Fruit fly (Drosophila melanogaster) whole organism, pupa: ENCODE measurements around the gene smog.

ENCODE experiments used
- CG12605 ChIP-seq: fragments of 200-800 bp; sonication (Bioruptor generic); IDR thresholded peaks from 2 replicates; pipeline ENCODE4 v1.3.6; 2022; ENCODE audit warnings: missing biosample characterization, missing genetic modification characterization
- CG14655 ChIP-seq: fragments of 200-800 bp; sonication (Bioruptor generic); optimal IDR thresholded peaks from 3 replicates; lab custom pipeline; 2017; ENCODE audit warnings: mild to moderate bottlenecking, missing biosample characterization, missing genetic modification reagents, missing genetic modification characterization
- CG17806 ChIP-seq: fragments of 200-800 bp; sonication (Bioruptor generic); optimal IDR thresholded peaks from 2 replicates; lab custom pipeline; 2018; ENCODE audit warnings: missing biosample characterization, mild to moderate bottlenecking, missing genetic modification characterization, moderate library complexity
- CG32121 ChIP-seq: fragments of 200-800 bp; sonication (Bioruptor generic); IDR thresholded peaks from 2 replicates; pipeline ENCODE4 v1.3.6; 2022; ENCODE audit warnings: missing biosample characterization, missing genetic modification characterization
- CG9948 ChIP-seq: fragments of 200-800 bp; sonication (Bioruptor generic); optimal IDR thresholded peaks from 2 replicates; lab custom pipeline; 2018; ENCODE audit warnings: missing biosample characterization, mild to moderate bottlenecking, missing genetic modification characterization, moderate library complexity

The smog gene

dm6 chr2L:4916738-4917137, 64.1 kb downstream of the smog start:
- TF ChIP-seq CG9948 (tag; lab: Kevin White, UChicago) (no peak), CG17806 (no peak), CG14655 (GFP tag; lab: Kevin White, UChicago) (no peak), CG12605 (GFP tag; lab: Robert Waterston, UW) (no peak), CG32121 (GFP tag; lab: Robert Waterston, UW) (no peak)
